Worm (Caenorhabditis elegans): ENCODE measurements around the gene Y5H2B.3.

Gene Y5H2B.3

DNA sequence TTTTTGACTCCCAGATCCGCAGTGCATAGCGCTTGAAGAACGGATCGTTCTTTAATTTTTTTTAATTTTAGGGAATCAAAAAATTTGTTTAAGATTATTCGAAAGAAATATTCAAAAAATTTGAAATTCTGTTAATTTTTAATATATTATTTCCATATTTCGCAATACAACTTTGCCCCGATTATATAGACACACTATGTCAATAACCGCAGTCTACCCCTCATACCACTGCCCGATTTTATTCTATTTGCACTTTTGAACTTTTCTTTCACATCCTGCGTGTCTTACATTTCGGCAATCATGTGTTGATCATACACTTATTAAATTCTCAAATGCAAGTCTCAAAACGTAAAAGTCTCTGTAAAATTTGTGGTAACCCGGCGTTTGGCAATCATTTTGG is 30.7 kb downstream of the Y5H2B.3 start, which contains the start of gene nhr-56 (continued):
- TF ChIP-seq dmd-4 (tag; optimal IDR thresholded peaks at IDR 0.05) = no peak

DNA sequence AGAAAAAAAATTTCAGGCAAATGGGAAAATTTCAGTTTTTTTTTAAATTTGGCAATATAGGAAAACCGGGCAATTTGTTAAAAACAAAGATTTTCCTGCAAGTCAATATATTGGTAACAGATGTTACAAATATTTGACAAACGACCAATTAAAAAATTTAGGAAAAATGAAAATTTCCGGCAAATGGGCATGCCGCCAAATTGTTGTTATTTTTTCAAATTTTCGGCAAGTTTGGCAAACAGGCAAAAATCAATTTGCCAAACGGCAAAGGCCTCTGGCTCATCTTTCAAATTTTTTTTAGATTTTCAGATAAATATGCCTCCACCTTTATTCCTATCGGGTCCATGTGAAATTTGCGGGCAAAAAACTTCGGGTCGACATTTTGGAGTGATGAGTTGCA is 33.7 kb downstream of the Y5H2B.3 start, which contains the start of gene nhr-128:
Gene nhr-128 (plus strand): TSS at position 301 of the 400 bp plus-strand sequence.
- TF ChIP-seq ztf-4 (tag; optimal IDR thresholded peaks at IDR 0.05) = no peak
- no peak for TF ChIP-seq sma-9 (GFP tag; optimal IDR thresholded peaks at IDR 0.05)
- TF ChIP-seq sma-9 (tag; optimal IDR thresholded peaks at IDR 0.05) = no peak
- no peak for TF ChIP-seq alr-1 (tag; optimal IDR thresholded peaks at IDR 0.05)
- TF ChIP-seq peb-1 (tag; optimal IDR thresholded peaks at IDR 0.05) = no peak
- TF ChIP-seq mbf-1 (tag; optimal IDR thresholded peaks at IDR 0.05) = no peak
- no peak for TF ChIP-seq egl-27 (tag; optimal IDR thresholded peaks at IDR 0.05)
- no peak for TF ChIP-seq skn-1 (tag; optimal IDR thresholded peaks at IDR 0.05)
- no peak for TF ChIP-seq unc-55 (GFP tag; optimal IDR thresholded peaks at IDR 0.05)
- TF ChIP-seq nhr-23 (tag; optimal IDR thresholded peaks at IDR 0.05) = no peak
- no peak for TF ChIP-seq gmeb-1 (tag; optimal IDR thresholded peaks at IDR 0.05)
- no peak for TF ChIP-seq blmp-1 (tag; optimal IDR thresholded peaks at IDR 0.05; ENCODE audit: insufficient read depth)
- no peak for TF ChIP-seq F13H6.1 (tag; optimal IDR thresholded peaks at IDR 0.05)
- TF ChIP-seq ceh-16 (tag; optimal IDR thresholded peaks at IDR 0.05) = no peak
- TF ChIP-seq nhr-25 (tag; optimal IDR thresholded peaks at IDR 0.05) = no peak
- TF ChIP-seq crh-2 (tag; optimal IDR thresholded peaks at IDR 0.05) = no peak
- TF ChIP-seq fos-1 (tag; optimal IDR thresholded peaks at IDR 0.05) = no peak
- TF ChIP-seq mdl-1 (tag; optimal IDR thresholded peaks at IDR 0.05) = no peak
- TF ChIP-seq ZK546.5 (tag; optimal IDR thresholded peaks at IDR 0.05) = no peak

DNA sequence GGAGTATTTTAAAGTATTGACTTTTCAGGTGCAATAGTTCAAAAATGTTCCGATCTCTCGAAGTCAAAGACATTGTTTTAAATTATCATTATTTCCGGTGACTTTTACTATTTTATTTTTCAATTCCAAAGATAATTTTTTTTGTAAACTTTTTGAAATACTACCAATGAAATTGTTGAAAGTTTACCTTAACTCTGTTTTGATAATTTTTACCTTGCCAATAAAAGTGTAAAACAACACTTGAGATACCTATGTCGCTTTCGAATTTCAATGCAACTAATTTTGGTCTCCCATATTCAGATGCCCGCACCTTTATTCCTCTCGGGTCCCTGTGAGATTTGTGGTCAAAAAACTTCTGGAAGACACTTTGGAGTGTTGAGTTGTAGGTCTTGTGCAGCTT is 37.0 kb downstream of the Y5H2B.3 start, which contains the start of gene nhr-103:
Gene nhr-103 (plus strand): TSS at position 301 of the 400 bp plus-strand sequence.
- TF ChIP-seq egl-27 (tag; optimal IDR thresholded peaks at IDR 0.05) (no peak), unc-62 (GFP tag; optimal IDR thresholded peaks at IDR 0.05) (no peak), aly-2 (tag; optimal IDR thresholded peaks at IDR 0.05) (no peak), unc-55 (GFP tag; optimal IDR thresholded peaks at IDR 0.05) (no peak), elt-1 (tag; optimal IDR thresholded peaks at IDR 0.05) (no peak), ztf-11 (tag; optimal IDR thresholded peaks at IDR 0.05) (no peak), ama-1 (optimal IDR thresholded peaks at IDR 0.05) (no peak), nhr-11 (tag; optimal IDR thresholded peaks at IDR 0.05) (no peak), alr-1 (tag; optimal IDR thresholded peaks at IDR 0.05) (no peak), nhr-12 (tag; optimal IDR thresholded peaks at IDR 0.05) (no peak), ceh-16 (tag; optimal IDR thresholded peaks at IDR 0.05) (no peak), Y55F3AM.14 (GFP tag; optimal IDR thresholded peaks at IDR 0.05) (no peak), dmd-4 (tag; optimal IDR thresholded peaks at IDR 0.05) (no peak)

DNA sequence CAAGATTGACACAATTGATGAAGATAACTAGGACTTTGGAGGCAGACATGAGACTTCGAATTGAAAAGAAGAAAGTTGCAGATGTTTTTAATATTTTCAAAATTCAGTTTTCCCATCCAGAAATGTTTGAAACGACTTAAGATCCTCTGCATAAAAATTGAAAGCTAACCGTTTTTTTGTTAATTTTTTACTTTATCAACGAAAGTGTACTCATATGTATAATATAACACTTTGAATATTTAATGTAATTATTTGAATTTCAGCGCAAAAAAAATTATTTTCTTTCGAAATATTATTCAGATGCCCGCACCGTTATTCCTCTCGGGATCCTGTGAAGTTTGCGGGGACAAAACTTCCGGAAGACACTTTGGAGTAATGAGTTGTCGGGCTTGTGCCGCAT is 38.8 kb downstream of the Y5H2B.3 start, which contains the start of gene nhr-18:
Gene nhr-18 (plus strand): TSS at position 301 of the 400 bp plus-strand sequence.
- TF ChIP-seq crh-2 (tag; optimal IDR thresholded peaks at IDR 0.05) = no peak
- TF ChIP-seq lin-11 (tag; optimal IDR thresholded peaks at IDR 0.05) = no peak
- TF ChIP-seq nhr-25 (tag; optimal IDR thresholded peaks at IDR 0.05) = no peak
- no peak for TF ChIP-seq F13H6.1 (tag; optimal IDR thresholded peaks at IDR 0.05)
- TF ChIP-seq unc-62 (GFP tag; optimal IDR thresholded peaks at IDR 0.05) = no peak

DNA sequence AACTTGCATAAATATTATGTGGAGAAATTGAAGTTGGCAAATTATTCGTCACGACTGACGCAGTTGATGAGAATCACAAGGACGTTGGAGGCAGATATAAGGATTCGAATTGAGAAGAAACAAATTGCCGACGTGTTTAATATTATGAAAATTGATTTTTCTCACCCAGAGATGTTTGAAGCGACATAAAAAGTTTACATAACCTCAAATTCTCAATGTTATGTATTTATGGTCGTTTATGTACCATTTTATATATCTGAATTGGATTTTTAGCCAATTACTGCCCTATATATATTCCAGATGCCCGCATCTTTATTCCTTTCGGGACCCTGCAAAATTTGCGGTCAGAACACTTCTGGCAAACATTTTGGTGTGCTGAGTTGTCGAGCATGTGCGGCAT is 40.7 kb downstream of the Y5H2B.3 start, which contains the start of gene nhr-126:
Gene nhr-126 (plus strand): TSS at position 301 of the 400 bp plus-strand sequence.
- TF ChIP-seq nhr-25 (tag; optimal IDR thresholded peaks at IDR 0.05) = no peak

DNA sequence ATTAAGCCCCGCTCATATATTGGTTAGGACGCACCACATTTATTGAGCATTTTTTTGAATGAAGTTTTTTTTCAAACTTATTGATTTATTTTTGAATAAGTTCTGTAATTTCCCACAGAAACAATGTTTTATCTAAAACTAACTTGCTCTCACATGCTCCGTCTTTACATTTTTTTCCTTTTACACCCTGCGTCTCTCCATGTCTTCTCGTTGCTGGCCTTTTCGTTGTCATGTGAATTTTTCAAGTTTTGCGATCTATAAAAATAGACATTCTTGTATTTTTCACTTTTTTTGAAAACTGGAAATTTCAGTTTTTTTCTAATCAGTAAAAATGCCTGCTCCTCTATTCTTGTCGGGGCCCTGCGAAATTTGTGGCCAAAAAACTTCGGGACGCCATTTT is 42.8 kb downstream of the Y5H2B.3 start, which contains the start of gene nhr-134:
Gene nhr-134 (plus strand): TSS at position 312 of the 400 bp plus-strand sequence.
- TF ChIP-seq nhr-11 (tag; optimal IDR thresholded peaks at IDR 0.05) (no peak), crh-2 (tag; optimal IDR thresholded peaks at IDR 0.05) (peak; percentile 38), sma-3 (GFP tag; optimal IDR thresholded peaks at IDR 0.05) (no peak), peb-1 (tag; optimal IDR thresholded peaks at IDR 0.05) (no peak), C34F6.9 (tag; optimal IDR thresholded peaks at IDR 0.05) (peak; percentile 34), fos-1 (tag; optimal IDR thresholded peaks at IDR 0.05) (peak; percentile 4), nhr-10 (tag; optimal IDR thresholded peaks at IDR 0.05) (no peak)

Measured in whole organism, L2 larva.